Fruit fly (Drosophila melanogaster): ENCODE results near the gene Hs2st.

DNA sequence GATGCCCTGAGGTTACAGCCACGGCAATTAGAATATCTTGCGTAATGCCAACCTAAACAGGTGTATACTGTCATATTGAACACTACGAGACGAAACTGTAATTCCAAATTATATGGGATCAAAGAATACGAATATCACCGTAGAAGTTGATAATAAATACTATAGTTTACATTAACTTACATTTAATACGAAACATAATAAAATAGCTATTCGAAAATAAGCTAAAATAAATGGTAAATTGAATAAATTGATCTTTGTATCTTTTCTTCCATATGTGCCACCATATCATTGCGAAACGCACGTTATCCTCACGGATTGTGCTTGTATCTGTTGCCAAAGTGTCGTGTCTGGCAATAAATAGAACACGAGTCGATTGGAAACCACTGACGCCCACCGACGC, 28.7 kb downstream of the Hs2st start:
- TF ChIP-seq ttk (optimal IDR thresholded peaks at IDR 0.05) (no peak), psq (optimal IDR thresholded peaks at IDR 0.05) (no peak), h (optimal IDR thresholded peaks at IDR 0.05) (no peak)

Measured in Kc167 (cell line).